Fruit fly (Drosophila melanogaster): ENCODE measurements around the gene Doc3.

Gene Doc3

dm6 chr3L:9023627-9024026 lies 18.6 kb downstream of the Doc3 start (continued):
- TF ChIP-seq CG18011 (GFP tag; optimal IDR thresholded peaks at IDR 0.05) = no peak
- TF ChIP-seq tio (GFP tag; optimal IDR thresholded peaks at IDR 0.05) = peak; percentile 64
- no peak for TF ChIP-seq Hr78 (GFP tag; optimal IDR thresholded peaks at IDR 0.05)
- TF ChIP-seq GATAe (GFP tag; conservative IDR thresholded peaks at IDR 0.05) = no peak
- TF ChIP-seq zen2 (GFP tag; IDR thresholded peaks at IDR 0.05; ENCODE audit: partially characterized antibody) = no peak
- peak; percentile 52 for TF ChIP-seq Hr3 (GFP tag; optimal IDR thresholded peaks at IDR 0.05)
- no peak for TF ChIP-seq prd (optimal IDR thresholded peaks at IDR 0.05)
- TF ChIP-seq prd (GFP tag; IDR thresholded peaks at IDR 0.05) = peak; percentile 89
- TF ChIP-seq YL-1 (GFP tag; optimal IDR thresholded peaks at IDR 0.05) = no peak
- no peak for TF ChIP-seq CG6854 (GFP tag; optimal IDR thresholded peaks at IDR 0.05)
- TF ChIP-seq CG8281 (tag; optimal IDR thresholded peaks at IDR 0.05) = peak; percentile 8
- peak; percentile 93 for TF ChIP-seq fd102C (GFP tag; optimal IDR thresholded peaks at IDR 0.05)
- TF ChIP-seq CG15073 (GFP tag; optimal IDR thresholded peaks at IDR 0.05) = no peak
- TF ChIP-seq CG18476 (GFP tag; optimal IDR thresholded peaks at IDR 0.05) = peak; percentile 13
- peak; percentile 73 for TF ChIP-seq lilli (GFP tag; optimal IDR thresholded peaks at IDR 0.05)
- 0 out of 3 replicates have a peak, but pooled peaks have one; percentile 15 for TF ChIP-seq Aef1 (GFP tag; IDR thresholded peaks at IDR 0.05)
- peak; percentile 10 for TF ChIP-seq CG31388 (GFP tag; optimal IDR thresholded peaks at IDR 0.05)
- TF ChIP-seq CG1792 (GFP tag; optimal IDR thresholded peaks at IDR 0.05) = peak; percentile 53
- TF ChIP-seq CG2116 (GFP tag; optimal IDR thresholded peaks at IDR 0.05) = peak; percentile 17
- peak; percentile 18 for TF ChIP-seq tx (GFP tag; optimal IDR thresholded peaks at IDR 0.05)
- TF ChIP-seq CG14860 (GFP tag; IDR thresholded peaks at IDR 0.05; ENCODE audit: partially characterized antibody) = no peak
- TF ChIP-seq CG12104 (GFP tag; optimal IDR thresholded peaks at IDR 0.05) = peak; percentile 35
- peak; percentile 35 for TF ChIP-seq CG12659 (GFP tag; optimal IDR thresholded peaks at IDR 0.05)
- no peak for TF ChIP-seq Kr (GFP tag; optimal IDR thresholded peaks at IDR 0.05)
- TF ChIP-seq stc (GFP tag; IDR thresholded peaks at IDR 0.05) = 0 out of 2 replicates have a peak, but pooled peaks have one; percentile 12
- peak; percentile 77 for TF ChIP-seq CG2202 (tag; optimal IDR thresholded peaks at IDR 0.05)
- peak; percentile 87 for TF ChIP-seq CG10959 (GFP tag; IDR thresholded peaks at IDR 0.05)
- TF ChIP-seq CG17802 (tag; optimal IDR thresholded peaks at IDR 0.05) = no peak
- TF ChIP-seq CG4424 (GFP tag; optimal IDR thresholded peaks at IDR 0.05) = peak; percentile 65
- peak; percentile 17 for TF ChIP-seq Myb (GFP tag; optimal IDR thresholded peaks at IDR 0.05)
- TF ChIP-seq CG42726 (GFP tag; IDR thresholded peaks at IDR 0.05; ENCODE audit: partially characterized antibody) = no peak
- TF ChIP-seq Dad (GFP tag; optimal IDR thresholded peaks at IDR 0.05) = peak; percentile 40
- no peak for TF ChIP-seq Drgx (GFP tag; IDR thresholded peaks at IDR 0.05)
- peak; percentile 29 for TF ChIP-seq CG4854 (GFP tag; optimal IDR thresholded peaks at IDR 0.05)
- no peak for TF ChIP-seq CG10321 (GFP tag; IDR thresholded peaks at IDR 0.05)
- peak; percentile 43 for TF ChIP-seq CG31224 (GFP tag; IDR thresholded peaks at IDR 0.05)
- peak; percentile 83 for TF ChIP-seq CG10979 (tag; optimal IDR thresholded peaks at IDR 0.05)
- TF ChIP-seq ken (GFP tag; IDR thresholded peaks at IDR 0.05) = no peak
- peak; percentile 70 for TF ChIP-seq D19A (tag; optimal IDR thresholded peaks at IDR 0.05)
- TF ChIP-seq bowl (GFP tag; IDR thresholded peaks at IDR 0.05) = no peak
- no peak for TF ChIP-seq her (GFP tag; optimal IDR thresholded peaks at IDR 0.05)
- TF ChIP-seq CG30403 (GFP tag; optimal IDR thresholded peaks at IDR 0.05) = peak; percentile 51
- TF ChIP-seq p53 (GFP tag; optimal IDR thresholded peaks at IDR 0.05) = no peak
- no peak for TF ChIP-seq Trl (optimal IDR thresholded peaks at IDR 0.05)
- TF ChIP-seq Trl (GFP tag; optimal IDR thresholded peaks at IDR 0.05) = peak; percentile 56
- no peak for TF ChIP-seq CG18764 (GFP tag; optimal IDR thresholded peaks at IDR 0.05)
- TF ChIP-seq E2f1 (GFP tag; IDR thresholded peaks at IDR 0.05) = peak; percentile 57
- TF ChIP-seq Blimp-1 (GFP tag; optimal IDR thresholded peaks at IDR 0.05) = peak; percentile 52
- TF ChIP-seq CG9817 (tag; optimal IDR thresholded peaks at IDR 0.05) = peak; percentile 17
- TF ChIP-seq Rx (GFP tag; IDR thresholded peaks at IDR 0.05) = 0 out of 2 replicates have a peak, but pooled peaks have one; percentile 5
- peak; percentile 64 for TF ChIP-seq CG4820 (GFP tag; optimal IDR thresholded peaks at IDR 0.05)
- TF ChIP-seq CG11504 (tag; optimal IDR thresholded peaks at IDR 0.05) = peak; percentile 69

All from whole organism, embryonic.